Fruit fly (Drosophila melanogaster) whole organism, embryonic: ENCODE measurements around the gene CG5254.

Source experiments
- CG10431 ChIP-seq: fragments of 200-800 bp; sonication (Bioruptor generic); optimal IDR thresholded peaks from 3 replicates; lab custom pipeline; 2018; ENCODE audit warnings: missing biosample characterization, mild to moderate bottlenecking, missing genetic modification characterization
- CG11560 ChIP-seq: fragments of 200-800 bp; sonication (Bioruptor generic); IDR thresholded peaks from 3 replicates; pipeline ENCODE4 v1.3.6; 2022; ENCODE audit warnings: missing biosample characterization, missing genetic modification characterization
- CG12299 ChIP-seq: fragments of 200-800 bp; sonication (Bioruptor generic); optimal IDR thresholded peaks from 2 replicates; lab custom pipeline; 2018; ENCODE audit warnings: missing biosample characterization, mild to moderate bottlenecking, missing genetic modification characterization
- CG12391 ChIP-seq: fragments of 200-800 bp; sonication (Bioruptor generic); optimal IDR thresholded peaks from 3 replicates; lab custom pipeline; 2018; ENCODE audit warnings: missing biosample characterization, mild to moderate bottlenecking, missing genetic modification characterization, moderate library complexity
- CG15479 ChIP-seq: fragments of 200-800 bp; sonication (Bioruptor generic); optimal IDR thresholded peaks from 3 replicates; lab custom pipeline; 2019; ENCODE audit warnings: missing biosample characterization, mild to moderate bottlenecking, missing genetic modification characterization, moderate library complexity
- CG1603 ChIP-seq: fragments of 200-800 bp; sonication (Bioruptor generic); optimal IDR thresholded peaks from 2 replicates; lab custom pipeline; 2019; ENCODE audit warnings: missing biosample characterization, mild to moderate bottlenecking, missing genetic modification characterization, moderate library complexity
- CG16813 ChIP-seq: fragments of 200-800 bp; sonication (Bioruptor generic); IDR thresholded peaks from 3 replicates; pipeline ENCODE4 v1.3.6; 2022; ENCODE audit warnings: missing biosample characterization, missing genetic modification characterization; ENCODE audit not compliant: partially characterized antibody
- CG16815 ChIP-seq: fragments of 200-800 bp; sonication (Bioruptor generic); optimal IDR thresholded peaks from 3 replicates; lab custom pipeline; 2017; ENCODE audit warnings: missing biosample characterization, mild to moderate bottlenecking, missing genetic modification characterization
- CG31224 ChIP-seq: fragments of 200-800 bp; sonication (Bioruptor generic); IDR thresholded peaks from 2 replicates; pipeline ENCODE4 v1.3.6; 2022; ENCODE audit warnings: missing biosample characterization, missing genetic modification characterization
- CG3163 ChIP-seq: fragments of 200-800 bp; sonication (Bioruptor generic); optimal IDR thresholded peaks from 3 replicates; lab custom pipeline; 2016; ENCODE audit warnings: missing biosample characterization, missing genetic modification characterization
- CG3281 ChIP-seq: fragments of 200-800 bp; sonication (Bioruptor generic); optimal IDR thresholded peaks from 3 replicates; lab custom pipeline; 2017; ENCODE audit warnings: missing biosample characterization, mild to moderate bottlenecking, missing genetic modification characterization
- CG3726 ChIP-seq: fragments of 200-800 bp; sonication (Bioruptor generic); IDR thresholded peaks from 3 replicates; pipeline ENCODE4, ENCODE4 v1.3.6; 2022; ENCODE audit warnings: missing biosample characterization, missing genetic modification characterization
- CG6175 ChIP-seq: fragments of 200-800 bp; sonication (Bioruptor generic); IDR thresholded peaks from 3 replicates; pipeline ENCODE4 v1.3.6; 2022; ENCODE audit warnings: missing biosample characterization, missing genetic modification characterization
- CG6689 ChIP-seq: fragments of 200-800 bp; sonication (Bioruptor generic); IDR thresholded peaks from 2 replicates; pipeline ENCODE4 v1.3.6; 2022; ENCODE audit warnings: missing biosample characterization, missing genetic modification characterization
- CG8089 ChIP-seq: fragments of 200-800 bp; sonication (Bioruptor generic); optimal IDR thresholded peaks from 3 replicates; lab custom pipeline; 2016; ENCODE audit warnings: missing biosample characterization, missing genetic modification characterization
- CG9876 ChIP-seq: fragments of 200-800 bp; sonication (Bioruptor generic); optimal IDR thresholded peaks from 2 replicates; lab custom pipeline; 2016; ENCODE audit warnings: missing biosample characterization, missing genetic modification characterization
- Drgx ChIP-seq: fragments of 200-800 bp; sonication (Bioruptor generic); IDR thresholded peaks from 2 replicates; pipeline ENCODE4 v1.3.6; 2022; ENCODE audit warnings: missing biosample characterization, missing genetic modification characterization
- Jarid2 ChIP-seq: fragments of 200-800 bp; sonication (Bioruptor generic); optimal IDR thresholded peaks from 3 replicates; lab custom pipeline; 2017; ENCODE audit warnings: mild to moderate bottlenecking, missing biosample characterization, missing genetic modification reagents, missing genetic modification characterization
- MTF-1 ChIP-seq: fragments of 200-800 bp; sonication (Bioruptor generic); optimal IDR thresholded peaks from 2 replicates; lab custom pipeline; 2018; ENCODE audit warnings: missing biosample characterization, mild to moderate bottlenecking, missing genetic modification characterization, borderline replicate concordance
- NK7.1 ChIP-seq: fragments of 200-800 bp; sonication (Bioruptor generic); optimal IDR thresholded peaks from 3 replicates; lab custom pipeline; 2016; ENCODE audit warnings: missing biosample characterization, missing genetic modification characterization
- Poxn ChIP-seq: fragments of 200-800 bp; sonication (Bioruptor generic); IDR thresholded peaks from 2 replicates; pipeline ENCODE4 v1.3.6; 2022; ENCODE audit warnings: missing biosample characterization, missing genetic modification characterization
- Ravus ChIP-seq: fragments of 200-800 bp; sonication (Bioruptor generic); IDR thresholded peaks from 2 replicates; pipeline ENCODE4 v1.3.6; 2022; ENCODE audit warnings: missing biosample characterization, missing genetic modification characterization
- Side ChIP-seq: fragments of 200-800 bp; sonication (Bioruptor generic); optimal IDR thresholded peaks from 2 replicates; lab custom pipeline; 2016; ENCODE audit warnings: missing biosample characterization, missing genetic modification characterization
- bsh ChIP-seq, 2 experiments: fragments of 200-800 bp; sonication (Bioruptor generic); optimal IDR thresholded peaks; 2 replicates each; lab custom pipeline; 2017 to 2018; ENCODE audit warnings: mild to moderate bottlenecking in 2 of 2, missing biosample characterization in 2 of 2, missing genetic modification characterization in 2 of 2, moderate library complexity in 1 of 2
- disco-r ChIP-seq: fragments of 200-800 bp; sonication (Bioruptor generic); optimal IDR thresholded peaks from 2 replicates; lab custom pipeline; 2016; ENCODE audit warnings: missing biosample characterization, missing genetic modification characterization
- eyg ChIP-seq: fragments of 200-800 bp; sonication (Bioruptor generic); optimal IDR thresholded peaks from 3 replicates; lab custom pipeline; 2016; ENCODE audit warnings: missing biosample characterization, missing genetic modification characterization
- fu2 ChIP-seq: fragments of 200-800 bp; sonication (Bioruptor generic); optimal IDR thresholded peaks from 2 replicates; lab custom pipeline; 2016; ENCODE audit warnings: missing biosample characterization, missing genetic modification characterization
- ind ChIP-seq: fragments of 200-800 bp; sonication (Bioruptor generic); optimal IDR thresholded peaks from 3 replicates; lab custom pipeline; 2016; ENCODE audit warnings: missing biosample characterization, missing genetic modification characterization
- kah ChIP-seq: fragments of 200-800 bp; sonication (Bioruptor generic); optimal IDR thresholded peaks from 2 replicates; lab custom pipeline; 2018; ENCODE audit warnings: missing biosample characterization, mild to moderate bottlenecking, missing genetic modification characterization
- knrl ChIP-seq: fragments of 200-800 bp; sonication (Bioruptor generic); IDR thresholded peaks from 3 replicates; pipeline ENCODE4 v1.3.6; 2022; ENCODE audit warnings: missing biosample characterization, missing genetic modification characterization; ENCODE audit not compliant: partially characterized antibody
- nerfin-1 ChIP-seq: fragments of 200-800 bp; sonication (Bioruptor generic); optimal IDR thresholded peaks from 3 replicates; lab custom pipeline; 2019; ENCODE audit warnings: missing biosample characterization, mild to moderate bottlenecking, missing genetic modification characterization, moderate library complexity
- pb ChIP-seq: fragments of 200-800 bp; sonication (Bioruptor generic); optimal IDR thresholded peaks from 3 replicates; lab custom pipeline; 2016; ENCODE audit warnings: missing biosample characterization, missing genetic modification characterization
- run ChIP-seq: fragments of 200-800 bp; sonication (Bioruptor generic); optimal IDR thresholded peaks from 3 replicates; lab custom pipeline; 2018; ENCODE audit warnings: missing biosample characterization, mild to moderate bottlenecking, missing genetic modification characterization
- scrt ChIP-seq: fragments of 200-800 bp; sonication (Bioruptor generic); optimal IDR thresholded peaks from 2 replicates; lab custom pipeline; 2018; ENCODE audit warnings: missing biosample characterization, mild to moderate bottlenecking, missing genetic modification characterization, moderate library complexity
- sens ChIP-seq: fragments of 200-800 bp; sonication (Bioruptor generic); peaks from one replicate; lab custom pipeline; 2016; ENCODE audit warnings: missing biosample characterization, missing genetic modification characterization
- sob ChIP-seq: fragments of 200-800 bp; sonication (Bioruptor generic); IDR thresholded peaks from 2 replicates; pipeline ENCODE4 v1.3.6; 2022; ENCODE audit warnings: missing biosample characterization, missing genetic modification characterization
- tio ChIP-seq: fragments of 200-800 bp; sonication (Bioruptor generic); optimal IDR thresholded peaks from 2 replicates; lab custom pipeline; 2017; ENCODE audit warnings: missing biosample characterization, missing genetic modification characterization, inconsistent platforms
- tll ChIP-seq, 2 experiments: fragments of 200-800 bp in 1 of 2; fragments of >200 bp in 1 of 2; sonication (Bioruptor generic) in 1 of 2; optimal IDR thresholded peaks; 2 replicates each; lab custom pipeline; 2017 to 2019; ENCODE audit warnings: missing biosample characterization in 2 of 2, missing genetic modification characterization in 2 of 2, mild to moderate bottlenecking in 1 of 2, moderate library complexity in 1 of 2
- twi ChIP-seq: fragments of 200-800 bp; optimal IDR thresholded peaks from 2 replicates; lab custom pipeline; 2019; ENCODE audit warnings: missing biosample characterization, mild to moderate bottlenecking, missing genetic modification characterization, moderate library complexity
- wek ChIP-seq: fragments of 200-800 bp; sonication (Bioruptor generic); optimal IDR thresholded peaks from 3 replicates; lab custom pipeline; 2018; ENCODE audit warnings: missing biosample characterization, mild to moderate bottlenecking, missing genetic modification characterization, moderate library complexity

CG5254 gene

DNA sequence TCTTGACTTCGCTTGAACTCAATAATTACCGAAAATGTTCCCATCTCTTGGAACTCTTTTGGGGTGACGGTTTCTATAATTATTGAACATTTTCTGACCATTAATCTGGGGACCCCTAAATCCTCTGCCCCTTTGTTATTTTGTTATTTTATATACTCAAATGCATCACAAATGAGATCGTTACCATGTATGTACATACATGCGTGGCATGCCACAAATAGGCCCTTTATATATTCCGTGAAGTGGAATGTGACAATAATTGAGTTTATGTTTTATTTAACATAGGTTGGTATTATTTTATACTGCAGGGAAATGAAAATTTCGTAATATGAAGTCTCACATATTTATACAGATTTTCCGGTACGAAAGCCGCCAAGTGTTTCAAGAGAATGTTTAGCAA, 32.3 kb upstream of the CG5254 start:
- no peak for TF ChIP-seq kah (GFP tag; lab: Kevin White, UChicago)
- no peak for TF ChIP-seq fu2 (GFP tag; lab: Kevin White, UChicago)
- no peak for TF ChIP-seq Jarid2 (GFP tag; lab: Kevin White, UChicago)
- no peak for TF ChIP-seq CG12299 (tag; lab: Kevin White, UChicago)
- no peak for TF ChIP-seq CG16813
- no peak for TF ChIP-seq CG3163 (GFP tag; lab: Kevin White, UChicago)
- TF ChIP-seq CG10431 (GFP tag; lab: Kevin White, UChicago): peak; percentile 93
- no peak for TF ChIP-seq CG6689 (GFP tag; lab: Robert Waterston, UW)
- TF ChIP-seq eyg (GFP tag; lab: Kevin White, UChicago): no peak
- TF ChIP-seq sens (GFP tag; lab: Kevin White, UChicago): peak; percentile 9

DNA sequence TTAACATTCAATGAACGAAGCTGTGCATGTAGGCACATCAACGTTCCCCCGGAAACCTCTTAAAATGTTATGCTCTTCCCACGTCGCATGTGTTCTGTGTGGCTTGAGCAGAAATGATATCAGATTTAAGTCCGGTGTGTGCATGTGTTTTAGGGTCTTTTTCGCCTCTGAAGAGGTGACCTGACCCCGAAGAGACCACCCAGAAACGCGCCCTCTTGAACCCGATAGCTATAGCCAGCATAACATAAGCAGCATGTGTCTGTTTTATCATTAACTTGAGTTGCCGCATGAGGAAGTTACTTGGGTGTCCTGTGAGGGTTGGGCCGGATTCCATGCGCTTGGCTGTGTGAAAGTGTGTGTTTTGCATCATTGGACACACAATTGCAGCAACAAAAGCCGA, 31.2 kb upstream of the CG5254 start:
- TF ChIP-seq pb (GFP tag; lab: Kevin White, UChicago) (no peak), tll (GFP tag; optimal IDR thresholded peaks at IDR 0.05; lab: Kevin White, UChicago) (peak in 1 of 2 experiments; percentile 19), Side (GFP tag; lab: Kevin White, UChicago) (no peak), CG1603 (tag; lab: Kevin White, UChicago) (no peak), twi (tag; lab: Kevin White, UChicago) (peak; percentile 95), CG9876 (GFP tag; lab: Kevin White, UChicago) (no peak), CG3281 (GFP tag; lab: Kevin White, UChicago) (no peak), CG8089 (GFP tag; lab: Kevin White, UChicago) (no peak), run (no peak), NK7.1 (no peak), disco-r (GFP tag; lab: Kevin White, UChicago) (no peak), CG12391 (tag; lab: Kevin White, UChicago) (no peak), CG3726 (GFP tag; lab: Robert Waterston, UW) (no peak), sob (no peak), nerfin-1 (no peak), CG15479 (peak; percentile 88), MTF-1 (GFP tag; lab: Kevin White, UChicago) (no peak), sens (GFP tag; lab: Kevin White, UChicago) (peak; percentile 2), ind (no peak), wek (GFP tag; lab: Kevin White, UChicago) (no peak), scrt (GFP tag; lab: Kevin White, UChicago) (no peak), CG6175 (GFP tag; lab: Robert Waterston, UW) (no peak), bsh (GFP tag; optimal IDR thresholded peaks at IDR 0.05; lab: Kevin White, UChicago) (no peak), CG31224 (GFP tag; lab: Robert Waterston, UW) (no peak), Poxn (GFP tag; lab: Robert Waterston, UW) (no peak), knrl (GFP tag; lab: Robert Waterston, UW) (no peak), CG11560 (tag; lab: Robert Waterston, UW) (no peak)

DNA sequence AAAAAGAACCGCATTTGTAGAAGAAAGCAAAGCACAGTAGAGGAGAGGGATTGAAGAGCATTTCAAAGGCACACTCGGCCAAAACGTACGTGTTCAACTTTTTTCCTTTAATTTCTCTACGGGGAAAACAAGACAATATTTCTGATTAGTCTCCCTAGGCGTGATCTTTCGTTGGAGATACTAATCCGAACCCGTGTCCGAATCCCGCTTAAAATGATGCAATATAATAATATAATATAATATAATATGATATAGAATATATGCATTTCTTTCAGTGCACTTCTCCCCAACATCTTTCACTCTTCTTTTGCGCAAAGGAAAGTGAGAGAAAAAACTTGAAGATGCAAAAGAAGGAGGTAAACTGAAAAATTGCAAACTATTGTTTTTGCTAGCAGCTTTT, 25.7 kb upstream of the CG5254 start:
- TF ChIP-seq Drgx (GFP tag; lab: Robert Waterston, UW) (peak; percentile 39; the same call in 1 of the 2 replicates), tio (GFP tag; lab: Kevin White, UChicago) (no peak), CG16815 (GFP tag; lab: Kevin White, UChicago) (no peak), Ravus (GFP tag; lab: Robert Waterston, UW) (no peak), bsh (GFP tag; optimal IDR thresholded peaks at IDR 0.05; lab: Kevin White, UChicago) (peak; percentile 3 to 16)
